Worm (Caenorhabditis elegans) whole organism, L4 larva: ENCODE data around the gene ufd-3.

ENCODE experiments used
- F10B5.3 ChIP-seq: sonication (generic microtip); optimal IDR thresholded peaks from 2 replicates; lab custom pipeline; 2016; ENCODE audit warnings: mild to moderate bottlenecking, missing genetic modification characterization, missing compliant biosample characterization
- F37D6.2 ChIP-seq: sonication (generic microtip); optimal IDR thresholded peaks from 2 replicates; lab custom pipeline; 2016; ENCODE audit warnings: mild to moderate bottlenecking, missing genetic modification characterization, missing compliant biosample characterization
- R02D3.7 ChIP-seq: fragments of 150-350 bp; sonication (generic microtip); optimal IDR thresholded peaks from 3 replicates; lab custom pipeline; 2014; ENCODE audit warnings: missing biosample characterization, missing genetic modification characterization
- T26A8.4 ChIP-seq: fragments of 200-800 bp; sonication (Bioruptor generic); IDR thresholded peaks from 2 replicates; pipeline ENCODE4 v1.3.6; 2022; ENCODE audit warnings: missing genetic modification characterization, missing compliant biosample characterization
- Y105C5A.15 ChIP-seq: fragments of 200-800 bp; sonication (Bioruptor generic); IDR thresholded peaks from 2 replicates; pipeline ENCODE4 v1.3.6; 2022; ENCODE audit warnings: missing genetic modification characterization, missing compliant biosample characterization
- Y5F2A.4 ChIP-seq: fragments of 200-800 bp; sonication (Bioruptor generic); optimal IDR thresholded peaks from 2 replicates; lab custom pipeline; 2018; ENCODE audit warnings: mild to moderate bottlenecking, missing genetic modification characterization, missing compliant biosample characterization
- ZK546.5 ChIP-seq, 2 experiments: sonication (generic microtip); optimal IDR thresholded peaks; 2 replicates each; lab custom pipeline; 2017; ENCODE audit warnings: missing biosample characterization in 2 of 2, missing genetic modification characterization in 2 of 2
- attf-4 ChIP-seq: sonication (generic microtip); optimal IDR thresholded peaks from 3 replicates; lab custom pipeline; 2017; ENCODE audit warnings: missing biosample characterization, missing genetic modification characterization
- ceh-28 ChIP-seq: fragments of 150-350 bp; optimal IDR thresholded peaks from 2 replicates; lab custom pipeline; 2014; ENCODE audit warnings: missing biosample characterization, missing genetic modification reagents, missing genetic modification characterization
- cey-2 ChIP-seq: sonication (generic microtip); optimal IDR thresholded peaks from 3 replicates; lab custom pipeline; 2017; ENCODE audit warnings: missing genetic modification characterization, mild to moderate bottlenecking, missing compliant biosample characterization, antibody characterized with exemption, borderline replicate concordance; ENCODE audit not compliant: insufficient read depth
- ctbp-1 ChIP-seq: fragments of 200-800 bp; sonication (Bioruptor generic); IDR thresholded peaks from 2 replicates; pipeline ENCODE4 v1.3.6; 2022; ENCODE audit warnings: missing genetic modification reagents, missing genetic modification characterization, missing compliant biosample characterization
- daf-12 ChIP-seq: fragments of 150-350 bp; optimal IDR thresholded peaks from 2 replicates; lab custom pipeline; 2014; ENCODE audit warnings: missing biosample characterization, missing genetic modification reagents, missing genetic modification characterization
- daf-16 ChIP-seq, 3 experiments: sonication (generic microtip); optimal IDR thresholded peaks; 2 replicates each; lab custom pipeline; 2016 to 2017; ENCODE audit warnings: missing genetic modification characterization in 3 of 3, missing genetic modification reagents in 3 of 3, mild to moderate bottlenecking in 2 of 3, missing compliant biosample characterization in 2 of 3, missing biosample characterization in 1 of 3, moderate library complexity in 1 of 3
- daf-19 ChIP-seq: fragments of 200-800 bp; sonication (Bioruptor generic); conservative IDR thresholded peaks from 2 replicates; pipeline ENCODE4 v1.3.6; 2022; ENCODE audit warnings: missing genetic modification characterization, missing compliant biosample characterization
- dmd-6 ChIP-seq: fragments of 200-800 bp; sonication (Bioruptor generic); IDR thresholded peaks from 2 replicates; pipeline ENCODE4 v1.3.6; 2022; ENCODE audit warnings: missing genetic modification reagents, missing genetic modification characterization, missing compliant biosample characterization
- dmd-8 ChIP-seq: fragments of 200-800 bp; sonication (Bioruptor generic); IDR thresholded peaks from 2 replicates; pipeline ENCODE4 v1.3.6; 2022; ENCODE audit warnings: missing genetic modification characterization, missing compliant biosample characterization
- dpl-1 ChIP-seq: fragments of 150-350 bp; optimal IDR thresholded peaks from 2 replicates; lab custom pipeline; 2014; ENCODE audit warnings: missing biosample characterization, missing genetic modification reagents, missing genetic modification characterization
- duxl-1 ChIP-seq: sonication (generic microtip); optimal IDR thresholded peaks from 2 replicates; lab custom pipeline; 2016; ENCODE audit warnings: mild to moderate bottlenecking, missing genetic modification characterization, moderate library complexity, missing compliant biosample characterization; ENCODE audit not compliant: poor library complexity
- dve-1 ChIP-seq: sonication (generic microtip); optimal IDR thresholded peaks from 2 replicates; lab custom pipeline; 2017; ENCODE audit warnings: antibody characterized with exemption, mild to moderate bottlenecking, missing genetic modification characterization, missing compliant biosample characterization; ENCODE audit not compliant: insufficient read depth
- egl-27 ChIP-seq: sonication (generic microtip); optimal IDR thresholded peaks from 3 replicates; lab custom pipeline; 2017; ENCODE audit warnings: missing biosample characterization, missing genetic modification reagents, missing genetic modification characterization
- egl-43 ChIP-seq: fragments of 200-800 bp; sonication (Bioruptor generic); IDR thresholded peaks from 2 replicates; pipeline ENCODE4 v1.3.6; 2022; ENCODE audit warnings: missing genetic modification reagents, missing genetic modification characterization, missing compliant biosample characterization
- fkh-10 ChIP-seq: fragments of 150-350 bp; optimal IDR thresholded peaks from 2 replicates; lab custom pipeline; 2014; ENCODE audit warnings: missing biosample characterization, missing genetic modification reagents, missing genetic modification characterization
- fos-1 ChIP-seq: fragments of 150-350 bp; optimal IDR thresholded peaks from 2 replicates; lab custom pipeline; 2014; ENCODE audit warnings: missing biosample characterization, missing genetic modification characterization
- hlh-11 ChIP-seq: fragments of 200-800 bp; sonication (Bioruptor generic); optimal IDR thresholded peaks from 2 replicates; lab custom pipeline; 2018; ENCODE audit warnings: mild to moderate bottlenecking, missing genetic modification characterization, missing compliant biosample characterization
- lin-15B ChIP-seq: fragments of 150-350 bp; sonication (generic microtip); optimal IDR thresholded peaks from 3 replicates; lab custom pipeline; 2014; ENCODE audit warnings: missing biosample characterization, missing genetic modification characterization
- lin-38 ChIP-seq: fragments of 200-800 bp; sonication (Bioruptor generic); IDR thresholded peaks from 2 replicates; pipeline ENCODE4 v1.3.6; 2022; ENCODE audit warnings: missing genetic modification reagents, missing genetic modification characterization, missing compliant biosample characterization
- lin-39 ChIP-seq: fragments of 150-350 bp; optimal IDR thresholded peaks from 2 replicates; lab custom pipeline; 2014; ENCODE audit warnings: missing biosample characterization, missing genetic modification reagents, missing genetic modification characterization
- lir-3 ChIP-seq: sonication (generic microtip); optimal IDR thresholded peaks from 2 replicates; lab custom pipeline; 2016; ENCODE audit warnings: mild to moderate bottlenecking, missing genetic modification characterization, missing compliant biosample characterization
- lsy-2 ChIP-seq, 2 experiments: fragments of 150-350 bp in 1 of 2; sonication (generic microtip) in 1 of 2; optimal IDR thresholded peaks; 2 replicates each; lab custom pipeline; 2014 to 2017; ENCODE audit warnings: missing biosample characterization in 2 of 2, missing genetic modification characterization in 2 of 2
- mdl-1 ChIP-seq, 2 experiments: fragments of 150-350 bp in 1 of 2; sonication (generic microtip) in 1 of 2; optimal IDR thresholded peaks; 2 replicates each; lab custom pipeline; 2014 to 2017; ENCODE audit warnings: missing biosample characterization in 2 of 2, missing genetic modification characterization in 2 of 2
- mdt-29 ChIP-seq: fragments of 200-800 bp; sonication (Bioruptor generic); IDR thresholded peaks from 2 replicates; pipeline ENCODE4 v1.3.6; 2022; ENCODE audit warnings: missing genetic modification reagents, missing genetic modification characterization, missing compliant biosample characterization
- nhr-10 ChIP-seq: fragments of 150-350 bp; optimal IDR thresholded peaks from 2 replicates; lab custom pipeline; 2014; ENCODE audit warnings: missing biosample characterization, missing genetic modification characterization
- nhr-102 ChIP-seq: sonication (generic microtip); optimal IDR thresholded peaks from 2 replicates; lab custom pipeline; 2016; ENCODE audit warnings: mild to moderate bottlenecking, missing genetic modification characterization, moderate library complexity, missing compliant biosample characterization
- nhr-11 ChIP-seq: fragments of 150-350 bp; optimal IDR thresholded peaks from 2 replicates; lab custom pipeline; 2014; ENCODE audit warnings: missing biosample characterization, missing genetic modification characterization
- nhr-111 ChIP-seq: fragments of 200-800 bp; sonication (Bioruptor generic); optimal IDR thresholded peaks from 2 replicates; lab custom pipeline; 2018; ENCODE audit warnings: mild to moderate bottlenecking, missing genetic modification characterization, missing compliant biosample characterization
- nhr-237 ChIP-seq: sonication (generic microtip); optimal IDR thresholded peaks from 2 replicates; lab custom pipeline; 2017; ENCODE audit warnings: missing biosample characterization, missing genetic modification characterization
- nhr-25 ChIP-seq: sonication (generic microtip); optimal IDR thresholded peaks from 2 replicates; lab custom pipeline; 2017; ENCODE audit warnings: missing genetic modification characterization, mild to moderate bottlenecking, missing compliant biosample characterization, antibody characterized with exemption, moderate library complexity, borderline replicate concordance; ENCODE audit not compliant: insufficient read depth
- nhr-41 ChIP-seq: fragments of 200-800 bp; sonication (Bioruptor generic); IDR thresholded peaks from 2 replicates; pipeline ENCODE4 v1.3.6; 2022; ENCODE audit warnings: missing genetic modification reagents, missing genetic modification characterization, missing compliant biosample characterization
- nhr-48 ChIP-seq: sonication (generic microtip); optimal IDR thresholded peaks from 2 replicates; lab custom pipeline; 2016; ENCODE audit warnings: mild to moderate bottlenecking, missing genetic modification characterization, missing compliant biosample characterization
- nhr-77 ChIP-seq: fragments of 150-350 bp; optimal IDR thresholded peaks from 2 replicates; lab custom pipeline; 2014; ENCODE audit warnings: missing biosample characterization, missing genetic modification characterization
- php-3 ChIP-seq: fragments of 200-800 bp; sonication (Bioruptor generic); IDR thresholded peaks from 2 replicates; pipeline ENCODE4 v1.3.6; 2022; ENCODE audit warnings: missing genetic modification reagents, missing genetic modification characterization, missing compliant biosample characterization
- skn-1 ChIP-seq: fragments of 150-350 bp; optimal IDR thresholded peaks from 2 replicates; lab custom pipeline; 2014; ENCODE audit warnings: missing biosample characterization, missing genetic modification characterization
- spr-1 ChIP-seq: sonication (generic microtip); optimal IDR thresholded peaks from 2 replicates; lab custom pipeline; 2016; ENCODE audit warnings: mild to moderate bottlenecking, missing genetic modification characterization, missing compliant biosample characterization
- spr-3 ChIP-seq: fragments of 200-800 bp; sonication (Bioruptor generic); optimal IDR thresholded peaks from 2 replicates; lab custom pipeline; 2018; ENCODE audit warnings: mild to moderate bottlenecking, missing genetic modification characterization, missing compliant biosample characterization
- tag-97 ChIP-seq: fragments of 200-800 bp; sonication (Bioruptor generic); IDR thresholded peaks from 2 replicates; pipeline ENCODE4 v1.3.6; 2022; ENCODE audit warnings: missing genetic modification characterization, missing compliant biosample characterization
- tra-1 ChIP-seq: fragments of 200-800 bp; sonication (Bioruptor generic); IDR thresholded peaks from 2 replicates; pipeline ENCODE4 v1.3.6; 2022; ENCODE audit warnings: missing genetic modification reagents, missing genetic modification characterization, missing compliant biosample characterization
- unc-130 ChIP-seq: sonication (generic microtip); optimal IDR thresholded peaks from 2 replicates; lab custom pipeline; 2016; ENCODE audit warnings: missing genetic modification reagents, missing genetic modification characterization, missing compliant biosample characterization
- unc-62 ChIP-seq, 3 experiments: fragments of 150-350 bp in 1 of 3; sonication (generic microtip); optimal IDR thresholded peaks in 2 of 3; peaks in 1 of 3; 1 replicate in 1 of 3; 2 replicates in 2 of 3; lab custom pipeline; 2014 to 2017; ENCODE audit warnings: missing biosample characterization in 3 of 3, missing genetic modification characterization in 3 of 3, missing genetic modification reagents in 3 of 3, missing genotype in 1 of 3
- zfp-3 ChIP-seq: fragments of 200-800 bp; sonication (Bioruptor generic); conservative IDR thresholded peaks from 2 replicates; pipeline ENCODE4 v1.3.6; 2022; ENCODE audit warnings: missing genetic modification reagents, missing genetic modification characterization, missing compliant biosample characterization
- ztf-11 ChIP-seq: fragments of 150-350 bp; optimal IDR thresholded peaks from 2 replicates; lab custom pipeline; 2014; ENCODE audit warnings: missing biosample characterization, missing genetic modification characterization
- ztf-7 ChIP-seq: fragments of 150-350 bp; optimal IDR thresholded peaks from 2 replicates; lab custom pipeline; 2014; ENCODE audit warnings: missing biosample characterization, missing genetic modification characterization

Gene ufd-3

DNA sequence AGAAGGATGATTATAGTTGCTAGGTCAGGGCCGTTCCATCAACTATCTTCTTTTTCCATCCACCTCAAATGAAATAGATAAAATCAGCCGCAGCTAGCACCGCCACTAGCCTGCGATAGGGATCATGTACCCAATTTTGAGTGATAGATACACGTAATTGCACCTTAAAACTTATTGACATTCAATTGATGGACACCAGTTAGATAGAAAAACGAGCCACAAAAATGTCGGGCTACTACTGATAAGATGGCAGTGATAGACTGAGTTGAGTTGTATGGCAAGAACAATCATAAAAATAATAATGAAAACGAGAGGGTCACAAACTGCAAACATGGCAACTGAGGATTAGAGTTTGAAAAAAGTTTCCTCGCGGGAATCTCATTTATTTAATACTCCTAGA is 48.7 kb upstream of the ufd-3 start (continued):
- no peak for TF ChIP-seq spr-3 (GFP tag; lab: Kevin White, UChicago)
- no peak for TF ChIP-seq F37D6.2 (tag; lab: Kevin White, UChicago)
- no peak for TF ChIP-seq dmd-8 (GFP tag; lab: Robert Waterston, UW)
- TF ChIP-seq dve-1 (tag; lab: Kevin White, UChicago), result peak; percentile 66
- no peak for TF ChIP-seq fkh-10
- no peak for TF ChIP-seq F10B5.3 (tag; lab: Kevin White, UChicago)
- TF ChIP-seq nhr-48 (tag; lab: Kevin White, UChicago), result peak; percentile 69
- TF ChIP-seq lir-3 (tag; lab: Kevin White, UChicago), result no peak
- no peak for TF ChIP-seq mdt-29 (GFP tag; lab: Robert Waterston, UW)
- TF ChIP-seq Y105C5A.15 (GFP tag; lab: Robert Waterston, UW), result no peak
- no peak for TF ChIP-seq spr-1 (tag; lab: Kevin White, UChicago)
- TF ChIP-seq T26A8.4 (GFP tag; lab: Robert Waterston, UW), result no peak
- no peak for TF ChIP-seq unc-62 (GFP tag; optimal IDR thresholded peaks at IDR 0.05 in 1 of 2; lab: Kevin White, UChicago)
- TF ChIP-seq unc-62 (tag; optimal IDR thresholded peaks at IDR 0.05; lab: Kevin White, UChicago), result no peak
- TF ChIP-seq ZK546.5 (tag; optimal IDR thresholded peaks at IDR 0.05; lab: Kevin White, UChicago), result no peak
- no peak for TF ChIP-seq cey-2 (tag; lab: Kevin White, UChicago)
- TF ChIP-seq duxl-1 (tag; lab: Kevin White, UChicago), result no peak
- no peak for TF ChIP-seq attf-4
- TF ChIP-seq daf-16 (GFP tag; optimal IDR thresholded peaks at IDR 0.05; lab: Kevin White, UChicago), result no peak
- TF ChIP-seq daf-16 (tag; optimal IDR thresholded peaks at IDR 0.05; lab: Kevin White, UChicago), result peak; percentile 53
- TF ChIP-seq nhr-11 (tag; lab: Kevin White, UChicago), result no peak
- no peak for TF ChIP-seq Y5F2A.4 (GFP tag; lab: Kevin White, UChicago)
- TF ChIP-seq skn-1, result no peak
- no peak for TF ChIP-seq egl-43
- TF ChIP-seq lin-38, result no peak
- no peak for TF ChIP-seq egl-27 (tag; lab: Kevin White, UChicago)
- no peak for TF ChIP-seq nhr-10 (tag; lab: Kevin White, UChicago)
- no peak for TF ChIP-seq dpl-1 (GFP tag; lab: Kevin White, UChicago)
- peak; percentile 86 for TF ChIP-seq php-3
- TF ChIP-seq lin-15B, result no peak
- no peak for TF ChIP-seq lin-39 (tag; lab: Kevin White, UChicago)
- no peak for TF ChIP-seq R02D3.7 (tag; lab: Kevin White, UChicago)
- peak; percentile 60; the same call in 1 of the 2 replicates for TF ChIP-seq nhr-41
- no peak for TF ChIP-seq nhr-237
- no peak for TF ChIP-seq nhr-77 (tag; lab: Kevin White, UChicago)
- TF ChIP-seq fos-1, result no peak
- TF ChIP-seq tag-97 (GFP tag; lab: Robert Waterston, UW), result no peak
- peak; percentile 94 for TF ChIP-seq dmd-6
- TF ChIP-seq unc-130 (GFP tag; lab: Kevin White, UChicago), result no peak
- TF ChIP-seq lsy-2 (tag; optimal IDR thresholded peaks at IDR 0.05; lab: Kevin White, UChicago), result peak in 1 of 2 experiments; percentile 5
- TF ChIP-seq ctbp-1 (GFP tag; lab: Robert Waterston, UW), result no peak
- no peak for TF ChIP-seq daf-19 (GFP tag; lab: Robert Waterston, UW)
- TF ChIP-seq mdl-1 (tag; optimal IDR thresholded peaks at IDR 0.05; lab: Kevin White, UChicago), result no peak
- TF ChIP-seq tra-1 (GFP tag; lab: Robert Waterston, UW), result peak; percentile 79
- no peak for TF ChIP-seq zfp-3 (GFP tag; lab: Robert Waterston, UW)
- TF ChIP-seq nhr-25 (tag; lab: Kevin White, UChicago), result no peak
- no peak for TF ChIP-seq ztf-11
- TF ChIP-seq ztf-7 (tag; lab: Kevin White, UChicago), result no peak
- TF ChIP-seq ceh-28 (tag; lab: Kevin White, UChicago), result no peak
- no peak for TF ChIP-seq nhr-102 (tag; lab: Kevin White, UChicago)
- no peak for TF ChIP-seq nhr-111
- TF ChIP-seq daf-12 (tag; lab: Kevin White, UChicago), result no peak
- TF ChIP-seq hlh-11 (tag; lab: Kevin White, UChicago), result peak; percentile 64
